Worm (Caenorhabditis elegans) whole organism, L3 larva: ENCODE data around the gene txt-10.

Source experiments
- R02D3.7 ChIP-seq: fragments of 150-350 bp; optimal IDR thresholded peaks from 2 replicates; lab custom pipeline; 2014; ENCODE audit warnings: missing biosample characterization, missing genetic modification characterization
- aly-2 ChIP-seq: fragments of 150-350 bp; optimal IDR thresholded peaks from 2 replicates; lab custom pipeline; 2014; ENCODE audit warnings: missing biosample characterization, missing genetic modification characterization
- ama-1 ChIP-seq: fragments of 150-350 bp; optimal IDR thresholded peaks from 2 replicates; lab custom pipeline; 2018
- ceh-28 ChIP-seq: fragments of 150-350 bp; optimal IDR thresholded peaks from 2 replicates; lab custom pipeline; 2014; ENCODE audit warnings: missing biosample characterization, missing genetic modification reagents, missing genetic modification characterization
- ceh-82 ChIP-seq: fragments of 150-350 bp; optimal IDR thresholded peaks from 2 replicates; lab custom pipeline; 2014; ENCODE audit warnings: missing biosample characterization, missing genetic modification characterization
- daf-12 ChIP-seq: fragments of 150-350 bp; optimal IDR thresholded peaks from 2 replicates; lab custom pipeline; 2014; ENCODE audit warnings: missing biosample characterization, missing genetic modification reagents, missing genetic modification characterization
- egl-27 ChIP-seq: sonication (generic microtip); optimal IDR thresholded peaks from 4 replicates; lab custom pipeline; 2017; ENCODE audit warnings: missing biosample characterization, missing genetic modification reagents, missing genetic modification characterization
- egl-5 ChIP-seq: fragments of 150-350 bp; optimal IDR thresholded peaks from 2 replicates; lab custom pipeline; 2017; ENCODE audit warnings: missing biosample characterization, missing genetic modification reagents, missing genetic modification characterization, inconsistent platforms
- elt-1 ChIP-seq: fragments of 150-350 bp; optimal IDR thresholded peaks from 2 replicates; lab custom pipeline; 2014; ENCODE audit warnings: missing biosample characterization, missing genetic modification characterization
- elt-2 ChIP-seq: sonication (generic microtip); optimal IDR thresholded peaks from 2 replicates; lab custom pipeline; 2016; ENCODE audit warnings: missing genetic modification reagents, mild to moderate bottlenecking, missing genetic modification characterization, missing compliant biosample characterization
- eor-1 ChIP-seq, 2 experiments: fragments of 150-350 bp; optimal IDR thresholded peaks; 2 replicates each; lab custom pipeline; 2014 to 2018; ENCODE audit warnings: missing biosample characterization in 2 of 2, missing genetic modification characterization in 2 of 2
- fos-1 ChIP-seq: fragments of 150-350 bp; optimal IDR thresholded peaks from 2 replicates; lab custom pipeline; 2014; ENCODE audit warnings: missing biosample characterization, missing genetic modification characterization
- hmg-11 ChIP-seq: sonication (generic microtip); optimal IDR thresholded peaks from 2 replicates; lab custom pipeline; 2016; ENCODE audit warnings: missing genetic modification characterization, missing compliant biosample characterization
- jun-1 ChIP-seq: fragments of 150-350 bp; optimal IDR thresholded peaks from 2 replicates; lab custom pipeline; 2014; ENCODE audit warnings: missing biosample characterization, missing genetic modification reagents, missing genetic modification characterization
- lin-15B ChIP-seq: fragments of 150-350 bp; optimal IDR thresholded peaks from 2 replicates; lab custom pipeline; 2014; ENCODE audit warnings: missing biosample characterization, missing genetic modification characterization
- lsy-12 ChIP-seq: sonication (generic microtip); optimal IDR thresholded peaks from 2 replicates; lab custom pipeline; 2016; ENCODE audit warnings: mild to moderate bottlenecking, missing genetic modification characterization, missing compliant biosample characterization
- mdl-1 ChIP-seq: fragments of 150-350 bp; optimal IDR thresholded peaks from 2 replicates; lab custom pipeline; 2014; ENCODE audit warnings: missing biosample characterization, missing genetic modification characterization
- mml-1 ChIP-seq: fragments of 150-350 bp; sonication (generic microtip); optimal IDR thresholded peaks from 3 replicates; lab custom pipeline; 2014; ENCODE audit warnings: missing biosample characterization, missing genetic modification characterization
- nfya-1 ChIP-seq: sonication (generic microtip); optimal IDR thresholded peaks from 2 replicates; lab custom pipeline; 2017; ENCODE audit warnings: missing genetic modification characterization, mild to moderate bottlenecking, missing compliant biosample characterization, antibody characterized with exemption, moderate library complexity; ENCODE audit not compliant: insufficient read depth
- nhr-11 ChIP-seq: fragments of 150-350 bp; optimal IDR thresholded peaks from 2 replicates; lab custom pipeline; 2014; ENCODE audit warnings: missing biosample characterization, missing genetic modification characterization
- nhr-23 ChIP-seq: fragments of 150-350 bp; optimal IDR thresholded peaks from 2 replicates; lab custom pipeline; 2014; ENCODE audit warnings: missing biosample characterization, missing genetic modification reagents, missing genetic modification characterization
- nhr-237 ChIP-seq: fragments of 150-350 bp; optimal IDR thresholded peaks from 2 replicates; lab custom pipeline; 2014; ENCODE audit warnings: missing biosample characterization, missing genetic modification characterization
- nhr-25 ChIP-seq: sonication (generic microtip); optimal IDR thresholded peaks from 2 replicates; lab custom pipeline; 2017; ENCODE audit warnings: missing biosample characterization, missing genetic modification characterization
- nhr-28 ChIP-seq: fragments of 150-350 bp; optimal IDR thresholded peaks from 2 replicates; lab custom pipeline; 2014; ENCODE audit warnings: missing biosample characterization, missing genetic modification characterization
- nhr-77 ChIP-seq: fragments of 150-350 bp; optimal IDR thresholded peaks from 2 replicates; lab custom pipeline; 2014; ENCODE audit warnings: missing biosample characterization, missing genetic modification characterization
- pha-4 ChIP-seq: fragments of 150-350 bp; optimal IDR thresholded peaks from 2 replicates; lab custom pipeline; 2014; ENCODE audit warnings: missing biosample characterization, missing genetic modification reagents, missing genetic modification characterization
- pqm-1 ChIP-seq: fragments of 150-350 bp; optimal IDR thresholded peaks from 2 replicates; lab custom pipeline; 2017; ENCODE audit warnings: missing biosample characterization, missing genetic modification characterization, inconsistent platforms
- skn-1 ChIP-seq: fragments of 150-350 bp; optimal IDR thresholded peaks from 2 replicates; lab custom pipeline; 2014; ENCODE audit warnings: missing biosample characterization, missing genetic modification characterization
- snpc-4 ChIP-seq: fragments of 150-350 bp; optimal IDR thresholded peaks from 2 replicates; lab custom pipeline; 2014; ENCODE audit warnings: missing biosample characterization, missing genetic modification characterization
- tbx-2 ChIP-seq: sonication (generic microtip); optimal IDR thresholded peaks from 2 replicates; lab custom pipeline; 2016; ENCODE audit warnings: mild to moderate bottlenecking, missing genetic modification characterization, missing compliant biosample characterization
- unc-39 ChIP-seq: sonication (generic microtip); optimal IDR thresholded peaks from 4 replicates; lab custom pipeline; 2017; ENCODE audit warnings: missing biosample characterization, missing genetic modification characterization
- unc-62 ChIP-seq: fragments of 150-350 bp; sonication (generic microtip); optimal IDR thresholded peaks from 4 replicates; lab custom pipeline; 2014; ENCODE audit warnings: missing biosample characterization, missing genetic modification reagents, missing genetic modification characterization
- zag-1 ChIP-seq: fragments of 150-350 bp; optimal IDR thresholded peaks from 2 replicates; lab custom pipeline; 2014; ENCODE audit warnings: missing biosample characterization, missing genetic modification characterization
- ztf-4 ChIP-seq: fragments of 150-350 bp; optimal IDR thresholded peaks from 2 replicates; lab custom pipeline; 2014; ENCODE audit warnings: missing biosample characterization, missing genetic modification characterization

The txt-10 gene

DNA sequence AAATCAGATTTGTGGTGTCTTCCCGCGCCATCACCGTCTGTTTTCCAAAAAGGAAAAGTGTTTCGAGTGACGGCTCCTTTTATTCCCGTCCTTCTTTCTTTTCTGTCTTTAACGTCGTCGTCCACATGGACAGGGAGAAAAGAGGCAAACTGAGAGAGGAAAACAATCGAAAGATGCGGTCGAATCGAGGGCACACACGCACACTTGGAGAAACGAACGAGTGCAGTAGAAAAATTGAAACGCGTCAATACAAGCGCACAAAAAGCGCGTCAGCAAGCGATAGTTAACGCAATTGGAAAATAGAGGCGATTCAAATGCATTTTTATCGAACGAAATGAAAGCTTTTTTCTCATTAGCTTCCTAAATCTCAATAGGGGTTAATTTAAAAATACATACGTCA is 4.2 kb upstream of the txt-10 start (continued):
- TF ChIP-seq nhr-28 (no peak), fos-1 (tag; lab: Kevin White, UChicago) (no peak), R02D3.7 (peak; percentile 75), egl-27 (tag; lab: Kevin White, UChicago) (peak; percentile 61), nhr-25 (tag; lab: Kevin White, UChicago) (peak; percentile 97), elt-2 (tag; lab: Kevin White, UChicago) (peak; percentile 58), nhr-237 (no peak), lin-15B (tag; lab: Kevin White, UChicago) (peak; percentile 93), zag-1 (tag; lab: Kevin White, UChicago) (peak; percentile 32), tbx-2 (tag; lab: Kevin White, UChicago) (peak; percentile 86), skn-1 (peak; percentile 62), nhr-77 (peak; percentile 48), ztf-4 (tag; lab: Kevin White, UChicago) (peak; percentile 53), jun-1 (tag; lab: Kevin White, UChicago) (peak; percentile 87), pha-4 (tag; lab: Kevin White, UChicago) (peak; percentile 94), eor-1 (tag; optimal IDR thresholded peaks at IDR 0.05; lab: Kevin White, UChicago) (no peak)

ce11 chrV:10536095-10536691 is 3.6 kb upstream of the txt-10 start, which contains the start of gene ppm-1.A:
TSS of gene ppm-1.A (minus strand) at chrV:10536388.
- peak; percentile 46 for TF ChIP-seq mml-1 (tag; lab: Kevin White, UChicago)
- peak; percentile 20 for TF ChIP-seq nhr-23 (tag; lab: Kevin White, UChicago)
- TF ChIP-seq daf-12 (tag; lab: Kevin White, UChicago), result no peak
- TF ChIP-seq ceh-82 (tag; lab: Kevin White, UChicago), result no peak
- no peak for TF ChIP-seq eor-1 (tag; optimal IDR thresholded peaks at IDR 0.05; lab: Kevin White, UChicago)
- no peak for TF ChIP-seq lin-15B (tag; lab: Kevin White, UChicago)
- no peak for TF ChIP-seq skn-1
- peak; percentile 37 for TF ChIP-seq elt-2 (tag; lab: Kevin White, UChicago)
- TF ChIP-seq pqm-1, result peak; percentile 35
- TF ChIP-seq aly-2 (tag; lab: Kevin White, UChicago), result no peak
- TF ChIP-seq zag-1 (tag; lab: Kevin White, UChicago), result no peak
- TF ChIP-seq pha-4 (tag; lab: Kevin White, UChicago), result peak; percentile 23

- TF ChIP-seq lsy-12 (tag; lab: Kevin White, UChicago) (no peak), ama-1 (lab: Kevin White, UChicago) (peak; percentile 3), eor-1 (tag; optimal IDR thresholded peaks at IDR 0.05; lab: Kevin White, UChicago) (no peak), nfya-1 (peak; percentile 9), pha-4 (tag; lab: Kevin White, UChicago) (peak; percentile 49), elt-2 (tag; lab: Kevin White, UChicago) (peak; percentile 35), ceh-28 (no peak), nhr-77 (no peak), pqm-1 (peak; percentile 66)
Observed at ce11 chrV:10535325-10535724, 2.7 kb upstream of the txt-10 start.

DNA sequence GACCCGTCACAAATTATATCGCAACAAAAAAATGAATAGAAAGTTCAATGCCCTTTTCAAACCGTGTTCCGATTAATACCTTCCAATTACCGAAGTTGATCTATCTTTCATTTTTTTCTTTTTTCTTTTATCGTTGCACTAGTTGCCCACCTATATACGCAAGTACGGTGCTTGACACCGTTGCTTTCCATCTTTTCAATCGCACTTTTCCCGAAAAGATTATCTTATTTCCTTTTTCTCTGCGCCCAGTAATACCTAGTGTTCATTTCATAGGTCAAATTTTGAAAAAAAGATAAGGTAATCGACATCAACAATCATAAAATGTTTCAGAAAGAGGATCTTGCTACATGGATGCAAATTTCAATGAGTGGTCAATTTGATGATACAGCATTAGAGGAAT is 3.0 kb downstream of the txt-10 start:
- TF ChIP-seq nhr-25 (tag; lab: Kevin White, UChicago), result no peak
- no peak for TF ChIP-seq unc-62
- no peak for TF ChIP-seq lin-15B (tag; lab: Kevin White, UChicago)
- no peak for TF ChIP-seq fos-1 (tag; lab: Kevin White, UChicago)
- peak; percentile 2 for TF ChIP-seq elt-1 (tag; lab: Kevin White, UChicago)
- no peak for TF ChIP-seq skn-1
- no peak for TF ChIP-seq pha-4 (tag; lab: Kevin White, UChicago)
- no peak for TF ChIP-seq mdl-1 (tag; lab: Kevin White, UChicago)
- TF ChIP-seq unc-39 (tag; lab: Kevin White, UChicago), result no peak
- no peak for TF ChIP-seq hmg-11
- no peak for TF ChIP-seq ama-1 (lab: Kevin White, UChicago)
- TF ChIP-seq egl-5, result no peak
- no peak for TF ChIP-seq elt-2 (tag; lab: Kevin White, UChicago)
- TF ChIP-seq nhr-23 (tag; lab: Kevin White, UChicago), result peak; percentile 76
- TF ChIP-seq snpc-4 (tag; lab: Kevin White, UChicago), result no peak
- no peak for TF ChIP-seq eor-1 (tag; optimal IDR thresholded peaks at IDR 0.05; lab: Kevin White, UChicago)
- TF ChIP-seq nhr-237, result no peak
- TF ChIP-seq nhr-11 (tag; lab: Kevin White, UChicago), result no peak
